Worm (Caenorhabditis elegans): ENCODE results near the gene B0218.5.

B0218.5 gene

ce11 chrIV:8146283-8146682 lies 10.8 kb downstream of the B0218.5 start:
- TF ChIP-seq alr-1 (tag; optimal IDR thresholded peaks at IDR 0.05; ENCODE audit: borderline replicate concordance) (no peak), aly-2 (tag; optimal IDR thresholded peaks at IDR 0.05) (no peak), pax-3 (tag; optimal IDR thresholded peaks at IDR 0.05) (no peak), unc-86 (tag; optimal IDR thresholded peaks at IDR 0.05) (no peak), lin-39 (tag; optimal IDR thresholded peaks at IDR 0.05) (no peak), ztf-4 (tag; optimal IDR thresholded peaks at IDR 0.05) (no peak), nhr-71 (tag; optimal IDR thresholded peaks at IDR 0.05) (peak; percentile 65), elt-2 (tag; optimal IDR thresholded peaks at IDR 0.05) (peak; percentile 28), efl-3 (GFP tag; optimal IDR thresholded peaks at IDR 0.05) (no peak), isw-1 (GFP tag; IDR thresholded peaks at IDR 0.05) (no peak), nhr-20 (tag; optimal IDR thresholded peaks at IDR 0.05) (peak; percentile 75), F16B12.6 (tag; optimal IDR thresholded peaks at IDR 0.05) (no peak), nhr-77 (tag; optimal IDR thresholded peaks at IDR 0.05) (no peak), zag-1 (tag; optimal IDR thresholded peaks at IDR 0.05) (no peak), fkh-8 (tag; optimal IDR thresholded peaks at IDR 0.05) (no peak), pag-3 (tag; optimal IDR thresholded peaks at IDR 0.05; ENCODE audit: borderline replicate concordance, insufficient read depth) (no peak), mep-1 (tag; optimal IDR thresholded peaks at IDR 0.05) (peak; percentile 34), ceh-82 (tag; optimal IDR thresholded peaks at IDR 0.05) (no peak), ama-1 (optimal IDR thresholded peaks at IDR 0.05) (no peak), C34B4.2 (tag; optimal IDR thresholded peaks at IDR 0.05) (no peak), rnt-1 (tag; optimal IDR thresholded peaks at IDR 0.05) (no peak), xbp-1 (tag; optimal IDR thresholded peaks at IDR 0.05) (no peak), lin-35 (GFP tag; optimal IDR thresholded peaks at IDR 0.05) (peak in 1 of 2 experiments; percentile 74), C16A3.4 (tag; optimal IDR thresholded peaks at IDR 0.05) (peak; percentile 31), jun-1 (tag; optimal IDR thresholded peaks at IDR 0.05) (no peak), pqm-1 (tag; optimal IDR thresholded peaks at IDR 0.05) (no peak), dsc-1 (tag; optimal IDR thresholded peaks at IDR 0.05) (no peak), nhr-85 (tag) (peak; percentile 94), aha-1 (tag; optimal IDR thresholded peaks at IDR 0.05) (no peak), nhr-76 (tag; optimal IDR thresholded peaks at IDR 0.05) (no peak), sup-37 (GFP tag; optimal IDR thresholded peaks at IDR 0.05) (no peak), lsy-2 (tag; optimal IDR thresholded peaks at IDR 0.05) (peak; percentile 14 to 46), C04F5.9 (tag; optimal IDR thresholded peaks at IDR 0.05) (no peak), vab-15 (tag; optimal IDR thresholded peaks at IDR 0.05) (no peak), hpl-2 (GFP tag; optimal IDR thresholded peaks at IDR 0.05) (no peak), nhr-19 (GFP tag; conservative IDR thresholded peaks at IDR 0.05) (peak; percentile 17; the same call in 1 of the 2 replicates), ets-5 (GFP tag; IDR thresholded peaks at IDR 0.05) (no peak), fos-1 (tag; optimal IDR thresholded peaks at IDR 0.05) (no peak), ceh-88 (GFP tag; IDR thresholded peaks at IDR 0.05) (no peak), mef-2 (tag; optimal IDR thresholded peaks at IDR 0.05) (no peak), sox-4 (tag; optimal IDR thresholded peaks at IDR 0.05) (no peak), ces-1 (GFP tag; optimal IDR thresholded peaks at IDR 0.05) (no peak), irx-1 (tag; optimal IDR thresholded peaks at IDR 0.05) (peak; percentile 11), mdl-1 (tag; optimal IDR thresholded peaks at IDR 0.05) (peak in 1 of 2 experiments; percentile 71), nhr-237 (tag; optimal IDR thresholded peaks at IDR 0.05) (no peak), nhr-12 (tag; optimal IDR thresholded peaks at IDR 0.05) (no peak), Y116A8C.19 (tag; optimal IDR thresholded peaks at IDR 0.05; ENCODE audit: borderline replicate concordance) (no peak), ceh-8 (GFP tag; optimal IDR thresholded peaks at IDR 0.05) (no peak), hlh-17 (GFP tag; optimal IDR thresholded peaks at IDR 0.05; ENCODE audit: borderline replicate concordance) (no peak), lin-13 (GFP tag; optimal IDR thresholded peaks at IDR 0.05) (no peak), lin-14 (GFP tag; optimal IDR thresholded peaks at IDR 0.05) (peak; percentile 86), dpl-1 (GFP tag; optimal IDR thresholded peaks at IDR 0.05) (peak in 1 of 3 experiments; percentile 29), egl-27 (tag; optimal IDR thresholded peaks at IDR 0.05) (no peak), nhr-28 (tag; optimal IDR thresholded peaks at IDR 0.05) (no peak)

All from whole organism, L1 larva.